Fruit fly (Drosophila melanogaster) whole organism, pupa: Measurements from ENCODE around the gene CG5776.

ENCODE experiments used
- CG14655 ChIP-seq: fragments of 200-800 bp; sonication (Bioruptor generic); optimal IDR thresholded peaks from 3 replicates; lab custom pipeline; 2017; ENCODE audit warnings: mild to moderate bottlenecking, missing biosample characterization, missing genetic modification reagents, missing genetic modification characterization
- CG15710 ChIP-seq: fragments of 200-800 bp; sonication (Bioruptor generic); optimal IDR thresholded peaks from 2 replicates; lab custom pipeline; 2018; ENCODE audit warnings: missing biosample characterization, mild to moderate bottlenecking, missing genetic modification characterization, moderate library complexity
- CG17806 ChIP-seq: fragments of 200-800 bp; sonication (Bioruptor generic); optimal IDR thresholded peaks from 2 replicates; lab custom pipeline; 2018; ENCODE audit warnings: missing biosample characterization, mild to moderate bottlenecking, missing genetic modification characterization, moderate library complexity
- CG32121 ChIP-seq: fragments of 200-800 bp; sonication (Bioruptor generic); IDR thresholded peaks from 2 replicates; pipeline ENCODE4 v1.3.6; 2022; ENCODE audit warnings: missing biosample characterization, missing genetic modification characterization
- CG34367 ChIP-seq: fragments of 200-800 bp; sonication (Bioruptor generic); optimal IDR thresholded peaks from 2 replicates; lab custom pipeline; 2018; ENCODE audit warnings: missing biosample characterization, mild to moderate bottlenecking, missing genetic modification characterization
- CG4496 ChIP-seq: fragments of 200-800 bp; sonication (Bioruptor generic); IDR thresholded peaks from 3 replicates; pipeline ENCODE4 v1.3.6; 2022; ENCODE audit warnings: missing biosample characterization, missing genetic modification characterization
- CG9948 ChIP-seq: fragments of 200-800 bp; sonication (Bioruptor generic); optimal IDR thresholded peaks from 2 replicates; lab custom pipeline; 2018; ENCODE audit warnings: missing biosample characterization, mild to moderate bottlenecking, missing genetic modification characterization, moderate library complexity
- Pif1B ChIP-seq: fragments of 200-800 bp; sonication (Bioruptor generic); optimal IDR thresholded peaks from 3 replicates; lab custom pipeline; 2016; ENCODE audit warnings: missing biosample characterization, missing genetic modification characterization

DNA sequence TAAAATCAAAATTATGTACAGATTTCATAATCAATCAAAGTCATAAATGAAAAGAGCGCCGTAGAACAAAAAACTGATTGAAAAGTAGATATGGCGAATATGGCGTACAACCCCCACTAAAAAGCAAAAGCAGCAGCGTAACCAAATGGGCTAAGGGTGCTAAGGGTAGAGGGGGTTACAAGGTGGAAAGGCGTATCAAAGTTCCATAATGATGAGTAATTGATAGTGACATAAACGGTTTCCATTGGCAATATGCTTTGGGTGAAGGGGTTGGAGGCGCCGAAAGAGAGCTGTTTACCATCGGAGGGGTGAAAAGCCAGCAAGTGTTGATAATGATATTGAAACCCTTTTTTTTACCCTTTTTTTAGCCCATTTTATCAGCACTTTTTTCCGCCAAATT is 32.0 kb downstream of the CG5776 start:
- TF ChIP-seq CG15710 (tag; lab: Kevin White, UChicago) (no peak), Pif1B (GFP tag; lab: Kevin White, UChicago) (no peak), CG17806 (tag; lab: Kevin White, UChicago) (no peak), CG4496 (GFP tag; lab: Robert Waterston, UW) (no peak), CG32121 (no peak), CG14655 (GFP tag; lab: Kevin White, UChicago) (no peak), CG9948 (tag; lab: Kevin White, UChicago) (no peak), CG34367 (tag; lab: Kevin White, UChicago) (no peak)
